Worm (Caenorhabditis elegans) whole organism, L2 larva: ENCODE results near the gene flp-9.
A peak's percentile ranks its signal among the peaks of the same experiment; 100 is the strongest.

Experiments used
- C34F6.9 ChIP-seq: fragments of 150-350 bp; optimal IDR thresholded peaks from 2 replicates; lab custom pipeline; 2014; ENCODE audit warnings: missing biosample characterization, missing genetic modification characterization
- ZK546.5 ChIP-seq: sonication (generic microtip); optimal IDR thresholded peaks from 2 replicates; lab custom pipeline; 2017; ENCODE audit warnings: missing biosample characterization, missing genetic modification characterization
- blmp-1 ChIP-seq: sonication (generic microtip); optimal IDR thresholded peaks from 2 replicates; lab custom pipeline; 2017; ENCODE audit warnings: missing genetic modification characterization, mild to moderate bottlenecking, missing compliant biosample characterization, antibody characterized with exemption, moderate library complexity; ENCODE audit not compliant: insufficient read depth
- elt-1 ChIP-seq: fragments of 150-350 bp; optimal IDR thresholded peaks from 2 replicates; lab custom pipeline; 2014; ENCODE audit warnings: missing biosample characterization, missing genetic modification characterization
- fos-1 ChIP-seq: fragments of 150-350 bp; optimal IDR thresholded peaks from 2 replicates; lab custom pipeline; 2014; ENCODE audit warnings: missing biosample characterization, missing genetic modification characterization
- mbf-1 ChIP-seq: sonication (generic microtip); optimal IDR thresholded peaks from 2 replicates; lab custom pipeline; 2017; ENCODE audit warnings: missing biosample characterization, missing genetic modification characterization
- mdl-1 ChIP-seq, 2 experiments: fragments of 150-350 bp in 1 of 2; sonication (generic microtip) in 1 of 2; optimal IDR thresholded peaks; 2 replicates each; lab custom pipeline; 2017; ENCODE audit warnings: missing biosample characterization in 2 of 2, missing genetic modification characterization in 2 of 2
- nhr-21 ChIP-seq: fragments of 150-350 bp; optimal IDR thresholded peaks from 2 replicates; lab custom pipeline; 2014; ENCODE audit warnings: missing biosample characterization, missing genetic modification characterization
- nhr-23 ChIP-seq: fragments of 150-350 bp; optimal IDR thresholded peaks from 2 replicates; lab custom pipeline; 2014; ENCODE audit warnings: missing biosample characterization, missing genetic modification reagents, missing genetic modification characterization
- sem-4 ChIP-seq: fragments of 150-350 bp; optimal IDR thresholded peaks from 2 replicates; lab custom pipeline; 2014; ENCODE audit warnings: missing biosample characterization, missing genetic modification reagents, missing genetic modification characterization
- skn-1 ChIP-seq: sonication (generic microtip); optimal IDR thresholded peaks from 2 replicates; lab custom pipeline; 2017; ENCODE audit warnings: missing biosample characterization, missing genetic modification characterization
- sma-9 ChIP-seq, 2 experiments: fragments of 150-350 bp in 1 of 2; sonication (generic microtip) in 1 of 2; optimal IDR thresholded peaks; 2 replicates each; lab custom pipeline; 2014 to 2016; ENCODE audit warnings: missing genetic modification characterization in 2 of 2, mild to moderate bottlenecking in 1 of 2, missing biosample characterization in 1 of 2, missing compliant biosample characterization in 1 of 2, missing genetic modification reagents in 1 of 2, moderate library complexity in 1 of 2
- snpc-4 ChIP-seq: fragments of 150-350 bp; optimal IDR thresholded peaks from 2 replicates; lab custom pipeline; 2014; ENCODE audit warnings: missing biosample characterization, missing genetic modification characterization
- zag-1 ChIP-seq: fragments of 150-350 bp; optimal IDR thresholded peaks from 2 replicates; lab custom pipeline; 2014; ENCODE audit warnings: missing biosample characterization, missing genetic modification characterization

flp-9 gene

DNA sequence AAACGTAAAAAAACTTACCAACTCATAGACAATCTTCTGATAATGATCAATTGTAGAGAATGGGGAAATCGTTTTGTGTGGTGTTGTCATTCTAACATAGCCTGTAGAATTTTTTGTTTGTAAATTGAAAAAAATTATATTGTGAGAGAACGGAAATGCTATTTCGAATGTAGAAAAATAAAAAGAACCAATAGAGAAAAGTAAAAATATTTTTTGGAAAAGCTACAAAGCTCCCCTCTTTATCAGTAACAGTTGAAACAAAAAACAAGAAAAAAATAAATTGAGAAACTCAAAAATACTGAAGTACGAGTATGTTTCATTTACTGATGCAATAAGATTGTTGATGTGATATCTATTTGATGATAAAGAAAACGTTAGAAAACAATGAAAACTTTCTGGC, 45.7 kb downstream of the flp-9 start, which contains the start of gene C27D8.3:
Gene C27D8.3, minus strand, starts transcription at position 101 of the 400 bp plus-strand sequence.
- no peak for TF ChIP-seq snpc-4
- TF ChIP-seq mbf-1 (tag; lab: Kevin White, UChicago), result no peak
- TF ChIP-seq elt-1 (tag; lab: Kevin White, UChicago), result no peak
- TF ChIP-seq zag-1 (tag; lab: Kevin White, UChicago), result no peak
- no peak for TF ChIP-seq C34F6.9 (tag; lab: Kevin White, UChicago)
- TF ChIP-seq skn-1 (tag; lab: Kevin White, UChicago), result no peak
- no peak for TF ChIP-seq sem-4 (tag; lab: Kevin White, UChicago)
- no peak for TF ChIP-seq ZK546.5 (tag; lab: Kevin White, UChicago)

DNA sequence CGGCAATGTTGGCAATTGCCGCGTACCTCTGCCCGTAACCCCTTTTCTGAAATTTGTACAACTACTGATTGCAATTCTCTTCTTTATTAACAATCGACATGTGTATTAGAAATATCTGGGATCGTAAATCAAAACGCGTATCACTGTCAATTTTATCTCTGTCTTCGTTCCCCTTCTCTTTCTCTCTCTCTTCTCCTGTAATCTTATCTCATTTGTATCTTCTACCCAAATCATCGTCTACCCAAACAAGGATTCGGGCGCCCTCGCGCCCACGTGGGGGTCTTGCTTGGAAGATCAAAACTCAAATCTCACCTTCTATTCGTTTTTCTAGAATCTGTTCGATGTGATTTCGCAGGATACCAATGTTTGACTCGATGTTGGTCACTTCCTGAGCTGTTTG, 46.4 kb downstream of the flp-9 start, which contains the start of gene C27D8.2:
Gene C27D8.2, plus strand, starts transcription at position 222 of the 400 bp plus-strand sequence.
- TF ChIP-seq blmp-1 (tag; lab: Kevin White, UChicago), result peak; percentile 12
- peak in 1 of 2 experiments; percentile 45 for TF ChIP-seq mdl-1 (tag; optimal IDR thresholded peaks at IDR 0.05; lab: Kevin White, UChicago)
- TF ChIP-seq fos-1, result peak; percentile 7
- no peak for TF ChIP-seq nhr-23 (tag; lab: Kevin White, UChicago)
- peak; percentile 56 for TF ChIP-seq sma-9 (GFP tag; optimal IDR thresholded peaks at IDR 0.05; lab: Kevin White, UChicago)
- TF ChIP-seq sma-9 (tag; optimal IDR thresholded peaks at IDR 0.05; lab: Kevin White, UChicago), result no peak
- peak; percentile 75 for TF ChIP-seq nhr-21 (tag; lab: Kevin White, UChicago)
